Worm (Caenorhabditis elegans) whole organism, L2 larva: ENCODE results near the gene F08C6.18.

ENCODE experiments used
- C34F6.9 ChIP-seq: fragments of 150-350 bp; optimal IDR thresholded peaks from 2 replicates; lab custom pipeline; 2014; ENCODE audit warnings: missing biosample characterization, missing genetic modification characterization
- F13H6.1 ChIP-seq: sonication (generic microtip); optimal IDR thresholded peaks from 2 replicates; lab custom pipeline; 2016; ENCODE audit warnings: missing genetic modification characterization, missing compliant biosample characterization
- ZK546.5 ChIP-seq: sonication (generic microtip); optimal IDR thresholded peaks from 2 replicates; lab custom pipeline; 2017; ENCODE audit warnings: missing biosample characterization, missing genetic modification characterization
- ama-1 ChIP-seq: fragments of 150-350 bp; optimal IDR thresholded peaks from 2 replicates; lab custom pipeline; 2018; ENCODE audit warnings: inconsistent platforms
- blmp-1 ChIP-seq: sonication (generic microtip); optimal IDR thresholded peaks from 2 replicates; lab custom pipeline; 2017; ENCODE audit warnings: missing genetic modification characterization, mild to moderate bottlenecking, missing compliant biosample characterization, antibody characterized with exemption, moderate library complexity; ENCODE audit not compliant: insufficient read depth
- ceh-16 ChIP-seq: fragments of 150-350 bp; optimal IDR thresholded peaks from 2 replicates; lab custom pipeline; 2014; ENCODE audit warnings: missing biosample characterization, missing genetic modification characterization
- crh-2 ChIP-seq: sonication (generic microtip); optimal IDR thresholded peaks from 2 replicates; lab custom pipeline; 2017; ENCODE audit warnings: missing biosample characterization, missing genetic modification characterization
- egl-27 ChIP-seq: sonication (generic microtip); optimal IDR thresholded peaks from 3 replicates; lab custom pipeline; 2017; ENCODE audit warnings: missing biosample characterization, missing genetic modification reagents, missing genetic modification characterization
- fos-1 ChIP-seq: fragments of 150-350 bp; optimal IDR thresholded peaks from 2 replicates; lab custom pipeline; 2014; ENCODE audit warnings: missing biosample characterization, missing genetic modification characterization
- lin-11 ChIP-seq: fragments of 150-350 bp; sonication (generic microtip); optimal IDR thresholded peaks from 2 replicates; lab custom pipeline; 2014; ENCODE audit warnings: missing biosample characterization, missing genetic modification characterization, inconsistent platforms, mixed read lengths
- lin-39 ChIP-seq: fragments of 150-350 bp; optimal IDR thresholded peaks from 2 replicates; lab custom pipeline; 2014; ENCODE audit warnings: missing biosample characterization, missing genetic modification reagents, missing genetic modification characterization
- lsy-2 ChIP-seq, 2 experiments: fragments of 150-350 bp in 1 of 2; sonication (generic microtip) in 1 of 2; optimal IDR thresholded peaks; 2 replicates each; lab custom pipeline; 2014 to 2017; ENCODE audit warnings: missing biosample characterization in 2 of 2, missing genetic modification characterization in 2 of 2
- mbf-1 ChIP-seq: sonication (generic microtip); optimal IDR thresholded peaks from 2 replicates; lab custom pipeline; 2017; ENCODE audit warnings: missing biosample characterization, missing genetic modification characterization
- mdl-1 ChIP-seq, 2 experiments: fragments of 150-350 bp in 1 of 2; sonication (generic microtip) in 1 of 2; optimal IDR thresholded peaks; 2 replicates each; lab custom pipeline; 2017; ENCODE audit warnings: missing biosample characterization in 2 of 2, missing genetic modification characterization in 2 of 2
- nhr-10 ChIP-seq: sonication (generic microtip); optimal IDR thresholded peaks from 2 replicates; lab custom pipeline; 2017; ENCODE audit warnings: missing biosample characterization, missing genetic modification characterization
- nhr-11 ChIP-seq: fragments of 150-350 bp; optimal IDR thresholded peaks from 2 replicates; lab custom pipeline; 2014; ENCODE audit warnings: missing biosample characterization, missing genetic modification characterization
- nhr-12 ChIP-seq: fragments of 150-350 bp; optimal IDR thresholded peaks from 2 replicates; lab custom pipeline; 2014; ENCODE audit warnings: missing biosample characterization, missing genetic modification characterization
- nhr-129 ChIP-seq: fragments of 150-350 bp; optimal IDR thresholded peaks from 2 replicates; lab custom pipeline; 2014; ENCODE audit warnings: missing biosample characterization, missing genetic modification characterization
- nhr-23 ChIP-seq: fragments of 150-350 bp; optimal IDR thresholded peaks from 2 replicates; lab custom pipeline; 2014; ENCODE audit warnings: missing biosample characterization, missing genetic modification reagents, missing genetic modification characterization
- nhr-25 ChIP-seq: fragments of 150-350 bp; sonication (generic microtip); optimal IDR thresholded peaks from 3 replicates; lab custom pipeline; 2014; ENCODE audit warnings: missing biosample characterization, missing genetic modification characterization
- nhr-77 ChIP-seq: fragments of 150-350 bp; optimal IDR thresholded peaks from 2 replicates; lab custom pipeline; 2014; ENCODE audit warnings: missing biosample characterization, missing genetic modification characterization
- peb-1 ChIP-seq: fragments of 150-350 bp; optimal IDR thresholded peaks from 2 replicates; lab custom pipeline; 2014; ENCODE audit warnings: missing biosample characterization, missing genetic modification characterization
- sem-4 ChIP-seq: fragments of 150-350 bp; optimal IDR thresholded peaks from 2 replicates; lab custom pipeline; 2014; ENCODE audit warnings: missing biosample characterization, missing genetic modification reagents, missing genetic modification characterization
- sma-3 ChIP-seq: sonication (generic microtip); optimal IDR thresholded peaks from 2 replicates; lab custom pipeline; 2016; ENCODE audit warnings: missing genetic modification reagents, missing genetic modification characterization, missing compliant biosample characterization
- sma-9 ChIP-seq, 2 experiments: fragments of 150-350 bp in 1 of 2; sonication (generic microtip) in 1 of 2; optimal IDR thresholded peaks; 2 replicates each; lab custom pipeline; 2014 to 2016; ENCODE audit warnings: missing genetic modification characterization in 2 of 2, mild to moderate bottlenecking in 1 of 2, missing biosample characterization in 1 of 2, missing compliant biosample characterization in 1 of 2, missing genetic modification reagents in 1 of 2, moderate library complexity in 1 of 2
- unc-39 ChIP-seq: fragments of 150-350 bp; optimal IDR thresholded peaks from 2 replicates; lab custom pipeline; 2014; ENCODE audit warnings: missing biosample characterization, missing genetic modification characterization
- unc-55 ChIP-seq: fragments of 150-350 bp; sonication (generic microtip); optimal IDR thresholded peaks from 3 replicates; lab custom pipeline; 2014; ENCODE audit warnings: missing biosample characterization, missing genetic modification reagents, missing genetic modification characterization
- unc-62 ChIP-seq: fragments of 150-350 bp; optimal IDR thresholded peaks from 2 replicates; lab custom pipeline; 2014; ENCODE audit warnings: missing biosample characterization, missing genetic modification reagents, missing genetic modification characterization
- zag-1 ChIP-seq: fragments of 150-350 bp; optimal IDR thresholded peaks from 2 replicates; lab custom pipeline; 2014; ENCODE audit warnings: missing biosample characterization, missing genetic modification characterization
- ztf-1 ChIP-seq: fragments of 200-800 bp; sonication (Bioruptor generic); conservative IDR thresholded peaks from 2 replicates; pipeline ENCODE4 v1.3.6; 2022; ENCODE audit warnings: missing genetic modification characterization, missing compliant biosample characterization
- ztf-11 ChIP-seq: sonication (generic microtip); optimal IDR thresholded peaks from 2 replicates; lab custom pipeline; 2017; ENCODE audit warnings: missing biosample characterization, missing genetic modification characterization

F08C6.18 gene

ce11 chrX:7578308-7578707 lies 4.9 kb upstream of the F08C6.18 start (continued):
- TF ChIP-seq ama-1 (lab: Kevin White, UChicago) (no peak), ztf-1 (GFP tag; lab: Robert Waterston, UW) (no peak), crh-2 (tag; lab: Kevin White, UChicago) (peak; percentile 57), blmp-1 (tag; lab: Kevin White, UChicago) (no peak), C34F6.9 (no peak)

ce11 chrX:7577458-7578158 lies 4.2 kb upstream of the F08C6.18 start:
- TF ChIP-seq lin-11 (tag; lab: Kevin White, UChicago), result no peak
- peak; percentile 5 for TF ChIP-seq blmp-1 (tag; lab: Kevin White, UChicago)
- no peak for TF ChIP-seq peb-1 (tag; lab: Kevin White, UChicago)
- TF ChIP-seq nhr-25 (tag; lab: Kevin White, UChicago), result peak; percentile 50
- TF ChIP-seq nhr-129 (tag; lab: Kevin White, UChicago), result peak; percentile 14
- TF ChIP-seq unc-62, result no peak
- peak; percentile 4 for TF ChIP-seq sma-3
- TF ChIP-seq ceh-16 (tag; lab: Kevin White, UChicago), result peak; percentile 27
- peak in 1 of 2 experiments; percentile 2 for TF ChIP-seq lsy-2 (tag; optimal IDR thresholded peaks at IDR 0.05; lab: Kevin White, UChicago)
- TF ChIP-seq mdl-1 (tag; optimal IDR thresholded peaks at IDR 0.05; lab: Kevin White, UChicago), result no peak
- no peak for TF ChIP-seq nhr-12 (tag; lab: Kevin White, UChicago)
- no peak for TF ChIP-seq ZK546.5 (tag; lab: Kevin White, UChicago)
- peak; percentile 36 for TF ChIP-seq fos-1 (tag; lab: Kevin White, UChicago)
- TF ChIP-seq nhr-77, result no peak
- TF ChIP-seq sem-4 (tag; lab: Kevin White, UChicago), result peak; percentile 27
- TF ChIP-seq zag-1 (tag; lab: Kevin White, UChicago), result no peak

- TF ChIP-seq mdl-1 (tag; optimal IDR thresholded peaks at IDR 0.05; lab: Kevin White, UChicago), result no peak
- TF ChIP-seq fos-1 (tag; lab: Kevin White, UChicago), result peak; percentile 88
- TF ChIP-seq sma-3, result peak; percentile 9
- peak; percentile 47 for TF ChIP-seq F13H6.1 (tag; lab: Kevin White, UChicago)
- no peak for TF ChIP-seq nhr-23
- no peak for TF ChIP-seq nhr-12 (tag; lab: Kevin White, UChicago)
- TF ChIP-seq blmp-1 (tag; lab: Kevin White, UChicago), result peak; percentile 69
- TF ChIP-seq sma-9 (GFP tag; optimal IDR thresholded peaks at IDR 0.05; lab: Kevin White, UChicago), result peak; percentile 71
- no peak for TF ChIP-seq sma-9 (tag; optimal IDR thresholded peaks at IDR 0.05; lab: Kevin White, UChicago)
- peak; percentile 5 for TF ChIP-seq egl-27 (tag; lab: Kevin White, UChicago)
- TF ChIP-seq nhr-11 (tag; lab: Kevin White, UChicago), result no peak
- TF ChIP-seq ZK546.5 (tag; lab: Kevin White, UChicago), result no peak
- TF ChIP-seq nhr-10 (tag; lab: Kevin White, UChicago), result no peak
- no peak for TF ChIP-seq ztf-11 (tag; lab: Kevin White, UChicago)
- TF ChIP-seq crh-2 (tag; lab: Kevin White, UChicago), result peak; percentile 70
Measured at ce11 chrX:7575939-7576338, 2.5 kb upstream of the F08C6.18 start.

ce11 chrX:7573629-7574028 lies 201 bp upstream of the F08C6.18 start:
- peak; percentile 56 for TF ChIP-seq sma-9 (GFP tag; optimal IDR thresholded peaks at IDR 0.05; lab: Kevin White, UChicago)
- no peak for TF ChIP-seq sma-9 (tag; optimal IDR thresholded peaks at IDR 0.05; lab: Kevin White, UChicago)
- peak; percentile 24 for TF ChIP-seq C34F6.9
- no peak for TF ChIP-seq lin-39
- peak; percentile 72 for TF ChIP-seq F13H6.1 (tag; lab: Kevin White, UChicago)
- peak; percentile 67 for TF ChIP-seq nhr-129 (tag; lab: Kevin White, UChicago)

ce11 chrX:7573172-7573571 lies 256 bp downstream of the F08C6.18 start:
- TF ChIP-seq unc-55 (GFP tag; lab: Kevin White, UChicago), result peak; percentile 18
- TF ChIP-seq mbf-1 (tag; lab: Kevin White, UChicago), result no peak
- TF ChIP-seq ama-1 (lab: Kevin White, UChicago), result no peak
- no peak for TF ChIP-seq unc-39 (tag; lab: Kevin White, UChicago)
